Worm (Caenorhabditis elegans) whole organism, early embryonic: ENCODE data around the gene F54E4.4.

Experiments used
- ama-1 ChIP-seq: fragments of 150-350 bp; optimal IDR thresholded peaks from 2 replicates; lab custom pipeline; 2014
- ceh-13 ChIP-seq: fragments of 200-800 bp; sonication (Bioruptor generic); optimal IDR thresholded peaks from 2 replicates; lab custom pipeline; 2018; ENCODE audit warnings: mild to moderate bottlenecking, missing genetic modification characterization, missing compliant biosample characterization
- hmbx-1 ChIP-seq: sonication (generic microtip); optimal IDR thresholded peaks from 2 replicates; lab custom pipeline; 2016; ENCODE audit warnings: mild to moderate bottlenecking, missing genetic modification characterization, missing compliant biosample characterization
- sea-1 ChIP-seq: fragments of 200-800 bp; sonication (Bioruptor generic); conservative IDR thresholded peaks from 2 replicates; pipeline ENCODE4 v1.3.6; 2022; ENCODE audit warnings: missing genetic modification characterization, missing compliant biosample characterization
- tra-4 ChIP-seq: sonication (generic microtip); optimal IDR thresholded peaks from 2 replicates; lab custom pipeline; 2017; ENCODE audit warnings: missing genetic modification characterization, missing compliant biosample characterization

DNA sequence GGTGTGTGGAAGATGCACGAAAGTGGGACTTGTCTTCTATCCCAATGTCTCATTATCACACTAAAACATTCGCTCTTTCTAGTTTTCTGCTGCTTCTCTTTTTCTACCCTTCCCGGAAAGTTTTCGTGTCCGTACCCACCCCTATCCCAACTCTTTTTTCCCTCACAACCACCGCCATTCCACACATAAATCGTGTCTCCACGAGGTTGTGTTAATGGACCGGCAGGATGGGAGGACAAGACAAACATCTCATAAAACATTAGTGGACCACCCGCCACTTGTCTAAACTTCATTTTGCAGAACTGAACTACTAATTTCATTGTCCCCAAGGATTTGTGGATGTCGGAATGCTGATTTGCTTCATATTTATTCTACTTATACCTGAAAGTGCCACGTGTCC, 28.7 kb upstream of the F54E4.4 start, which contains the start of gene slt-1:
- no peak for TF ChIP-seq ama-1 (lab: Kevin White, UChicago)
- TF ChIP-seq ceh-13 (GFP tag; lab: Kevin White, UChicago), result no peak
- TF ChIP-seq sea-1 (GFP tag; lab: Robert Waterston, UW), result no peak
- TF ChIP-seq tra-4 (tag; lab: Kevin White, UChicago), result no peak
- no peak for TF ChIP-seq hmbx-1 (tag; lab: Kevin White, UChicago)
